Worm (Caenorhabditis elegans) whole organism, L3 larva: Measurements from ENCODE around the gene srt-17.

ENCODE experiments used
- ceh-16 ChIP-seq: sonication (generic microtip); optimal IDR thresholded peaks from 2 replicates; lab custom pipeline; 2017; ENCODE audit warnings: missing biosample characterization, missing genetic modification characterization
- elt-1 ChIP-seq: fragments of 150-350 bp; optimal IDR thresholded peaks from 2 replicates; lab custom pipeline; 2014; ENCODE audit warnings: missing biosample characterization, missing genetic modification characterization
- elt-3 ChIP-seq, 3 experiments: fragments of 150-350 bp in 1 of 3; sonication (generic microtip) in 2 of 3; optimal IDR thresholded peaks; 2 replicates in 2 of 3; 4 replicates in 1 of 3; lab custom pipeline; 2014 to 2017; ENCODE audit warnings: missing biosample characterization in 3 of 3, missing genetic modification characterization in 3 of 3
- fkh-10 ChIP-seq: sonication (generic microtip); optimal IDR thresholded peaks from 2 replicates; lab custom pipeline; 2017; ENCODE audit warnings: missing biosample characterization, missing genetic modification reagents, missing genetic modification characterization
- fos-1 ChIP-seq: fragments of 150-350 bp; optimal IDR thresholded peaks from 2 replicates; lab custom pipeline; 2014; ENCODE audit warnings: missing biosample characterization, missing genetic modification characterization
- jun-1 ChIP-seq: fragments of 150-350 bp; optimal IDR thresholded peaks from 2 replicates; lab custom pipeline; 2014; ENCODE audit warnings: missing biosample characterization, missing genetic modification reagents, missing genetic modification characterization
- nhr-11 ChIP-seq: fragments of 150-350 bp; optimal IDR thresholded peaks from 2 replicates; lab custom pipeline; 2014; ENCODE audit warnings: missing biosample characterization, missing genetic modification characterization
- nhr-28 ChIP-seq: fragments of 150-350 bp; optimal IDR thresholded peaks from 2 replicates; lab custom pipeline; 2014; ENCODE audit warnings: missing biosample characterization, missing genetic modification characterization
- nhr-77 ChIP-seq: fragments of 150-350 bp; optimal IDR thresholded peaks from 2 replicates; lab custom pipeline; 2014; ENCODE audit warnings: missing biosample characterization, missing genetic modification characterization

ce11 chrV:624922-625321 lies at the start of gene srt-17:
- no peak for TF ChIP-seq elt-3 (tag; optimal IDR thresholded peaks at IDR 0.05; lab: Kevin White, UChicago)
- no peak for TF ChIP-seq jun-1 (tag; lab: Kevin White, UChicago)
- TF ChIP-seq fos-1 (tag; lab: Kevin White, UChicago): no peak
- no peak for TF ChIP-seq nhr-77 (tag; lab: Kevin White, UChicago)
- no peak for TF ChIP-seq nhr-11
- no peak for TF ChIP-seq fkh-10 (GFP tag; lab: Kevin White, UChicago)
- TF ChIP-seq elt-1 (tag; lab: Kevin White, UChicago): no peak
- no peak for TF ChIP-seq ceh-16 (tag; lab: Kevin White, UChicago)
- TF ChIP-seq nhr-28 (tag; lab: Kevin White, UChicago): no peak
